Fruit fly (Drosophila melanogaster): ENCODE measurements around the gene Kaz1-ORFB.

DNA sequence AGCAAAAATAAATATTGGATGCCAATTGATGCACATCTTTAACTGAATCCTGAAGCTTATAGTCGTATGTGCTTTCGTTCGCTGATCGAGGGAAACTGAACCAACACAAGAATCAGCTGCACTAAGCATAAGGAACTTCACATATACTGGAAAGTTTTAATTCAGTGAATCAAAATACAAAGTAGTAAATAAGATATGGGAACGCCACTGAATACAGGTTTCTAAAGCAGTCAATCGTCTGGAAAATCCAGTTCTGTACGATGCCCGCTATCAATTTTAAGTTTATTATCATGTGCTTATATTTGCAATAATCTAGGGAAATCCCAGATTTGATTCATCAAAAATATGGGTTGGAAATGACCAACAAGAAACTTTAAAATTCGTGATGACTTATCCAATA, 15.8 kb downstream of the Kaz1-ORFB start, which contains the start of gene CG34454:
- no peak for TF ChIP-seq psq (optimal IDR thresholded peaks at IDR 0.05)
- TF ChIP-seq usp (GFP tag; optimal IDR thresholded peaks at IDR 0.05) = no peak
- no peak for TF ChIP-seq Dll (optimal IDR thresholded peaks at IDR 0.05)
- TF ChIP-seq EcR (GFP tag; optimal IDR thresholded peaks at IDR 0.05) = no peak
- TF ChIP-seq pan (optimal IDR thresholded peaks at IDR 0.05) = no peak
